Fruit fly (Drosophila melanogaster): Measurements from ENCODE around the gene CG31145.

CG31145 gene

dm6 chr3R:23709508-23710208 lies 40.2 kb upstream of the CG31145 start, which contains the start of gene CG10301 (continued):
- TF ChIP-seq Usf (GFP tag; optimal IDR thresholded peaks at IDR 0.05) (peak; percentile 44), eyg (GFP tag; optimal IDR thresholded peaks at IDR 0.05) (no peak), CG15514 (GFP tag; optimal IDR thresholded peaks at IDR 0.05) (no peak), sens (GFP tag) (peak; percentile 97), danr (GFP tag; IDR thresholded peaks at IDR 0.05) (no peak), Ets65A (GFP tag) (peak; percentile 90), fd102C (GFP tag; optimal IDR thresholded peaks at IDR 0.05) (peak; percentile 76), Doc3 (GFP tag; IDR thresholded peaks at IDR 0.05; ENCODE audit: partially characterized antibody) (no peak), inv (GFP tag; IDR thresholded peaks at IDR 0.05; ENCODE audit: partially characterized antibody) (no peak), ftz-f1 (GFP tag; optimal IDR thresholded peaks at IDR 0.05) (no peak), CG17186 (GFP tag; optimal IDR thresholded peaks at IDR 0.05) (peak; percentile 26), CG6654 (GFP tag; optimal IDR thresholded peaks at IDR 0.05) (no peak), sim (GFP tag; IDR thresholded peaks at IDR 0.05) (peak; percentile 31; the same call in 1 of the 2 replicates), Sry-β (GFP tag; optimal IDR thresholded peaks at IDR 0.05) (no peak), en (GFP tag; optimal IDR thresholded peaks at IDR 0.05) (no peak), CG32767 (GFP tag; IDR thresholded peaks at IDR 0.05) (no peak), CG8359 (GFP tag; optimal IDR thresholded peaks at IDR 0.05; ENCODE audit: borderline replicate concordance) (peak; percentile 14), BEAF-32 (GFP tag; optimal IDR thresholded peaks at IDR 0.05) (no peak), Vsx1 (GFP tag; optimal IDR thresholded peaks at IDR 0.05) (no peak), CG10209 (GFP tag; optimal IDR thresholded peaks at IDR 0.05) (peak; percentile 67), CG2202 (tag; optimal IDR thresholded peaks at IDR 0.05) (peak; percentile 54), Antp (GFP tag; optimal IDR thresholded peaks at IDR 0.05) (no peak), CG17359 (tag; optimal IDR thresholded peaks at IDR 0.05) (peak; percentile 64), CG33213 (GFP tag; optimal IDR thresholded peaks at IDR 0.05) (peak; percentile 19), ind (GFP tag; optimal IDR thresholded peaks at IDR 0.05) (peak; percentile 20), cas (GFP tag; IDR thresholded peaks at IDR 0.05) (no peak), h (optimal IDR thresholded peaks at IDR 0.05) (no peak), shn (GFP tag; optimal IDR thresholded peaks at IDR 0.05) (no peak), CG9876 (GFP tag; optimal IDR thresholded peaks at IDR 0.05) (no peak), klu (GFP tag; IDR thresholded peaks at IDR 0.05) (no peak), CG16815 (GFP tag; optimal IDR thresholded peaks at IDR 0.05) (peak; percentile 63), CG3407 (GFP tag; optimal IDR thresholded peaks at IDR 0.05) (peak; percentile 42), CG14014 (GFP tag; IDR thresholded peaks at IDR 0.05) (no peak), zen2 (GFP tag; IDR thresholded peaks at IDR 0.05; ENCODE audit: partially characterized antibody) (no peak), chinmo (GFP tag; IDR thresholded peaks at IDR 0.05; ENCODE audit: partially characterized antibody) (no peak), CG15073 (GFP tag; optimal IDR thresholded peaks at IDR 0.05) (no peak), nerfin-1 (tag; optimal IDR thresholded peaks at IDR 0.05) (peak; percentile 45), CG15479 (GFP tag; optimal IDR thresholded peaks at IDR 0.05) (no peak), kay (GFP tag; optimal IDR thresholded peaks at IDR 0.05) (no peak), CG17912 (GFP tag; optimal IDR thresholded peaks at IDR 0.05) (no peak), bcd (GFP tag; optimal IDR thresholded peaks at IDR 0.05) (peak; percentile 49), Aef1 (GFP tag; IDR thresholded peaks at IDR 0.05) (no peak; the same call in 2 of the 3 replicates), Neu2 (GFP tag; optimal IDR thresholded peaks at IDR 0.05; ENCODE audit: borderline replicate concordance) (no peak), repo (GFP tag; optimal IDR thresholded peaks at IDR 0.05) (no peak), CTCF (GFP tag; optimal IDR thresholded peaks at IDR 0.05) (peak; percentile 13), sqz (GFP tag; optimal IDR thresholded peaks at IDR 0.05) (peak; percentile 31), ci (GFP tag; IDR thresholded peaks at IDR 0.05) (peak; percentile 82), Hand (GFP tag; optimal IDR thresholded peaks at IDR 0.05) (no peak), CG3838 (GFP tag; optimal IDR thresholded peaks at IDR 0.05) (no peak), zen (tag; optimal IDR thresholded peaks at IDR 0.05) (peak; percentile 84), dpn (GFP tag; optimal IDR thresholded peaks at IDR 0.05) (peak; percentile 32 to 49)

All from whole organism, embryonic.